Fruit fly (Drosophila melanogaster): ENCODE data around the gene Src64B.

dm6 chr3L:4549341-4549740 lies 76.7 kb downstream of the Src64B start:
- TF ChIP-seq Pif1A (GFP tag; optimal IDR thresholded peaks at IDR 0.05) (no peak), EcR (GFP tag; optimal IDR thresholded peaks at IDR 0.05) (no peak), CG13204 (GFP tag; optimal IDR thresholded peaks at IDR 0.05) (no peak), CG32121 (GFP tag; IDR thresholded peaks at IDR 0.05) (no peak), CG14655 (GFP tag; optimal IDR thresholded peaks at IDR 0.05) (no peak), Ets98B (GFP tag; IDR thresholded peaks at IDR 0.05) (no peak), rn (GFP tag; IDR thresholded peaks at IDR 0.05) (no peak), gl (tag; optimal IDR thresholded peaks at IDR 0.05) (no peak), CG8159 (tag; optimal IDR thresholded peaks at IDR 0.05) (no peak), CG34367 (tag; optimal IDR thresholded peaks at IDR 0.05) (no peak), Snoo (tag; optimal IDR thresholded peaks at IDR 0.05) (no peak), CG15710 (tag; optimal IDR thresholded peaks at IDR 0.05) (no peak), D1 (tag; optimal IDR thresholded peaks at IDR 0.05) (no peak)
